Worm (Caenorhabditis elegans) whole organism, mixed stage, embryonic: ENCODE results near the gene dyn-1.

Source experiments
- elt-3 ChIP-seq: fragments of 150-350 bp; optimal IDR thresholded peaks from 2 replicates; lab custom pipeline; 2014; ENCODE audit warnings: missing biosample characterization, missing genetic modification characterization
- lin-13 ChIP-seq: fragments of 150-350 bp; optimal IDR thresholded peaks from 2 replicates; lab custom pipeline; 2014; ENCODE audit warnings: missing biosample characterization, missing genetic modification characterization
- lin-32 ChIP-seq: fragments of 200-800 bp; sonication (Bioruptor generic); optimal IDR thresholded peaks from 2 replicates; lab custom pipeline; 2018; ENCODE audit warnings: mild to moderate bottlenecking, missing genetic modification characterization, missing compliant biosample characterization
- mep-1 ChIP-seq: fragments of 150-350 bp; optimal IDR thresholded peaks from 2 replicates; lab custom pipeline; 2017; ENCODE audit warnings: missing biosample characterization, missing genetic modification reagents, missing genetic modification characterization, inconsistent platforms
- nhr-2 ChIP-seq: fragments of 150-350 bp; optimal IDR thresholded peaks from 2 replicates; lab custom pipeline; 2014; ENCODE audit warnings: missing biosample characterization, missing genetic modification characterization
- nhr-76 ChIP-seq: sonication (generic microtip); optimal IDR thresholded peaks from 2 replicates; lab custom pipeline; 2017; ENCODE audit warnings: missing biosample characterization, missing genetic modification characterization
- snpc-4 ChIP-seq: fragments of 150-350 bp; optimal IDR thresholded peaks from 2 replicates; lab custom pipeline; 2014; ENCODE audit warnings: missing biosample characterization, missing genetic modification characterization
- sptf-1 ChIP-seq: sonication (generic microtip); optimal IDR thresholded peaks from 2 replicates; lab custom pipeline; 2017; ENCODE audit warnings: mild to moderate bottlenecking, missing genetic modification characterization, moderate library complexity, missing compliant biosample characterization
- unc-62 ChIP-seq: fragments of 150-350 bp; optimal IDR thresholded peaks from 2 replicates; lab custom pipeline; 2014; ENCODE audit warnings: missing biosample characterization, missing genetic modification reagents, missing genetic modification characterization
- ztf-11 ChIP-seq: fragments of 150-350 bp; optimal IDR thresholded peaks from 2 replicates; lab custom pipeline; 2014; ENCODE audit warnings: missing biosample characterization, missing genetic modification characterization

- TF ChIP-seq lin-13 (no peak), nhr-2 (tag; lab: Kevin White, UChicago) (no peak), unc-62 (no peak), ztf-11 (no peak), snpc-4 (no peak), elt-3 (tag; lab: Kevin White, UChicago) (no peak), mep-1 (no peak), lin-32 (GFP tag; lab: Kevin White, UChicago) (no peak), nhr-76 (no peak), sptf-1 (tag; lab: Kevin White, UChicago) (no peak)
Measured at ce11 chrX:15608593-15608992, 39.9 kb downstream of the dyn-1 start.
